Fruit fly (Drosophila melanogaster): ENCODE results near the gene CG4613.

- TF ChIP-seq CG1621 (tag; optimal IDR thresholded peaks at IDR 0.05) (no peak), acj6 (GFP tag; optimal IDR thresholded peaks at IDR 0.05) (no peak), fkh (GFP tag; optimal IDR thresholded peaks at IDR 0.05) (no peak), Eip78C (GFP tag) (no peak), Hr4 (GFP tag; optimal IDR thresholded peaks at IDR 0.05) (no peak), CG8632 (GFP tag; optimal IDR thresholded peaks at IDR 0.05) (no peak), topi (GFP tag; optimal IDR thresholded peaks at IDR 0.05) (no peak), CG10631 (GFP tag; optimal IDR thresholded peaks at IDR 0.05) (no peak), fd85E (GFP tag; optimal IDR thresholded peaks at IDR 0.05) (no peak)
These were observed 34.7 kb upstream of the CG4613 start for dm6 chr3L:14556177-14556576.

All from whole organism, prepupa.